Worm (Caenorhabditis elegans): Measurements from ENCODE around the gene nep-15.
A peak's percentile ranks its signal among the peaks of the same experiment; 100 is the strongest.

nep-15 gene

DNA sequence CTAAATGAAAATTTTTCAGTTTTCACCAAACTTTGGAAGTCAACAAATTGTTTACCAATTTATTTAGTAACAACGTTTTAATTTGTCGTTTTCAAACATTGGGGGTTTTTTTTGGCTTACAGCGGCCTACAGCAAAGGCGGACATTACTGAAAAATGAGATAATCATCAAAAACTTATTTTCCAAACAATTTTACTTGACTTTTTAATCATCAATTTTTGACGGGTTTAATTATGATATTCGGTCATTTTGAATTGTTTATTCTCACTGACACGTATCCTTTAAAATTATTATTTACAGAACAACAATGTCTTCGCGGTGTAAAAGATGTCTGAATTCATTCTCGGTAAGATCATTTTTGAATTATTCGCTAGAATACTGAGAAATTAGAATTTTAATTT lies 4.5 kb upstream of the nep-15 start, which contains the start of gene F40B5.2:
TSS of gene F40B5.2 (plus strand) at position 301 of the 400 bp plus-strand sequence.
- TF ChIP-seq pha-4 (tag; optimal IDR thresholded peaks at IDR 0.05): no peak
- no peak for TF ChIP-seq sox-4 (tag; optimal IDR thresholded peaks at IDR 0.05)
- no peak for TF ChIP-seq ceh-14 (tag; optimal IDR thresholded peaks at IDR 0.05)
- no peak for TF ChIP-seq nhr-232 (tag; optimal IDR thresholded peaks at IDR 0.05)
- TF ChIP-seq elt-2 (tag; optimal IDR thresholded peaks at IDR 0.05): no peak
- TF ChIP-seq syd-9 (tag; optimal IDR thresholded peaks at IDR 0.05): no peak
- TF ChIP-seq hlh-13 (GFP tag; optimal IDR thresholded peaks at IDR 0.05): no peak
- no peak for TF ChIP-seq elt-4 (tag; optimal IDR thresholded peaks at IDR 0.05)
- TF ChIP-seq ceh-6 (GFP tag; optimal IDR thresholded peaks at IDR 0.05): no peak
- TF ChIP-seq ceh-18 (tag; optimal IDR thresholded peaks at IDR 0.05): no peak
- no peak for TF ChIP-seq lin-11 (tag; optimal IDR thresholded peaks at IDR 0.05)
- no peak for TF ChIP-seq ceh-31 (tag; optimal IDR thresholded peaks at IDR 0.05)
- TF ChIP-seq ref-2 (tag; optimal IDR thresholded peaks at IDR 0.05): no peak
- TF ChIP-seq pros-1 (tag; optimal IDR thresholded peaks at IDR 0.05): no peak
- no peak for TF ChIP-seq ceh-22 (tag; optimal IDR thresholded peaks at IDR 0.05)

DNA sequence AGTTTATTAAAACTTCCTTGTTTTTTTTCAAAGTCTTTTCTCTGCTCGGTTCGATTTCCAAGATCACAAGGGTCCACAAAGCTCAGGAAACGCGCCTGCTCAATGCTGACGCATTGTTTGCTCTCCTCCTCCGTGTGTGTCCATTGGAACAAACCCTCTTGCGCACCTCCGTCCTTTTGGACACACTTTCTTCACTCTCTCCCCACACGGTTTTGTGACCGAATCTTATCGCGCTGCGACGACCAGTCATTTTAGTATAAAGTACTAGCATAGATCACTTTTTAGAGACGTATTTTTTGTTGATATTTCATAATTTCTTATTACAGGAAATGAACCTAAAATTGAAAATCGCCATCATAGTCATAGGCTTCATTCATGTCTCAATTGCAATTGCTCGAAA lies 3.8 kb upstream of the nep-15 start:
- TF ChIP-seq pha-4 (tag; optimal IDR thresholded peaks at IDR 0.05): no peak
- TF ChIP-seq ztf-16 (tag; optimal IDR thresholded peaks at IDR 0.05): peak; percentile 1
- TF ChIP-seq hlh-13 (GFP tag; optimal IDR thresholded peaks at IDR 0.05): no peak
- peak; percentile 58 for TF ChIP-seq hlh-30 (tag; optimal IDR thresholded peaks at IDR 0.05; ENCODE audit: insufficient read depth)
- peak; percentile 13 for TF ChIP-seq ceh-2 (tag; optimal IDR thresholded peaks at IDR 0.05)
- TF ChIP-seq unc-42 (tag; optimal IDR thresholded peaks at IDR 0.05): peak; percentile 18
- peak; percentile 3 for TF ChIP-seq ceh-18 (tag; optimal IDR thresholded peaks at IDR 0.05)
- TF ChIP-seq ref-2 (tag; optimal IDR thresholded peaks at IDR 0.05): peak; percentile 59
- peak; percentile 21 for TF ChIP-seq ceh-34 (tag; optimal IDR thresholded peaks at IDR 0.05)
- TF ChIP-seq ceh-31 (tag; optimal IDR thresholded peaks at IDR 0.05): peak; percentile 58
- TF ChIP-seq elt-2 (tag; optimal IDR thresholded peaks at IDR 0.05): peak; percentile 70
- TF ChIP-seq tbx-2 (tag; optimal IDR thresholded peaks at IDR 0.05): peak; percentile 75
- no peak for TF ChIP-seq ceh-22 (tag; optimal IDR thresholded peaks at IDR 0.05)
- TF ChIP-seq sdc-2 (tag; optimal IDR thresholded peaks at IDR 0.05): peak; percentile 57
- TF ChIP-seq ttx-3 (tag; optimal IDR thresholded peaks at IDR 0.05): peak; percentile 7
- TF ChIP-seq unc-3 (GFP tag; conservative IDR thresholded peaks at IDR 0.05): no peak; the same call in 1 of the 2 replicates
- TF ChIP-seq unc-3 (tag; optimal IDR thresholded peaks at IDR 0.05): no peak
- peak; percentile 70 for TF ChIP-seq nfya-1 (tag; optimal IDR thresholded peaks at IDR 0.05)
- no peak for TF ChIP-seq sox-4 (tag; optimal IDR thresholded peaks at IDR 0.05)

DNA sequence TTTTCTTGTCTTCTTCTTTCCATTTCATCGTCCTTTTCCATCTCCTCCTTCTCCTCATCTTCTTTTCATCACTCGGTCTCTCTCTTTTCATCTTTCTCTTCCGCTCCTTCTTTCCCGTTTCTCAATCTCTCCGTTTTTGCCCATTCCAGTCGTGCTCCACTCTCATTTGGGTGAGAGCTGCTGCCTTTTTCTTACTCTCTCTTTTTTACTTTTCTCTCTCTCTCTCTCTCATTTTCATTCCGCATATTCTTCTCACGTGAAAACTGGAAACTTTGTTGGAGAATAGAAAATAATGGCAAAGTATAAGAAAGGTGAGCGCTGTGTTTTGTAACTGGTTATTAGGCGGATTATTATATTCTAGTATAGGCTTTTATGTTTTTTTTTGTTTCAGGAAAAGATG lies 6.3 kb downstream of the nep-15 start, which contains the start of gene tbc-18:
TSS of gene tbc-18 (plus strand) at position 246 of the 400 bp plus-strand sequence.
- TF ChIP-seq hlh-8 (tag; optimal IDR thresholded peaks at IDR 0.05): no peak
- no peak for TF ChIP-seq eyg-1 (tag; optimal IDR thresholded peaks at IDR 0.05)
- TF ChIP-seq unc-42 (tag; optimal IDR thresholded peaks at IDR 0.05): peak; percentile 73
- no peak for TF ChIP-seq ceh-2 (tag; optimal IDR thresholded peaks at IDR 0.05)
- no peak for TF ChIP-seq F13H6.1 (tag; optimal IDR thresholded peaks at IDR 0.05)
- peak; percentile 37 for TF ChIP-seq tbx-2 (tag; optimal IDR thresholded peaks at IDR 0.05)
- TF ChIP-seq ceh-18 (tag; optimal IDR thresholded peaks at IDR 0.05): peak; percentile 41
- TF ChIP-seq nfya-1 (tag; optimal IDR thresholded peaks at IDR 0.05): peak; percentile 58
- peak; percentile 66 for TF ChIP-seq ceh-31 (tag; optimal IDR thresholded peaks at IDR 0.05)
- no peak for TF ChIP-seq T23F11.4 (GFP tag; optimal IDR thresholded peaks at IDR 0.05)

DNA sequence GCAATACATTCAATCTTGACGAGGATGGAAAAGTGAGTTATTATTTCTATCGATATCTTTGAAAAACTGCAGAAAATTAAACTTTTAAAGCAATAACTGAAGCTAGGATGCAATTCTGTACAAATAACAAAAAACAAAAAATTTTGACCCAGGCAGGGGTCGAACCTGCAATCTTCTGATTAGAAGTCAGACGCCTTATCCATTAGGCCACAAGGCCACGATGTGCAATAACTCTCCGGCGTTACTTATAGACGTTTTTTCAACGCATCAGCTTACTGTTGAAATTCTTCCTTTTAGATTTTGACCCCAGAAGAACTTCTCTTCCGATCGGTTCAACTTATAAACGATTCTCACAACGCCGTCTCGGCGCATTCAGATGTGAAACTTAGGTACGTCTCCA lies 9.6 kb downstream of the nep-15 start:
- TF ChIP-seq rnt-1 (tag; optimal IDR thresholded peaks at IDR 0.05): no peak
- TF ChIP-seq pag-3 (tag; optimal IDR thresholded peaks at IDR 0.05; ENCODE audit: borderline replicate concordance): no peak
- TF ChIP-seq ceh-18 (tag; optimal IDR thresholded peaks at IDR 0.05): no peak
- TF ChIP-seq gmeb-2 (tag; optimal IDR thresholded peaks at IDR 0.05): no peak
- no peak for TF ChIP-seq eyg-1 (tag; optimal IDR thresholded peaks at IDR 0.05)
- TF ChIP-seq fkh-10 (GFP tag; optimal IDR thresholded peaks at IDR 0.05): no peak
- no peak for TF ChIP-seq lim-6 (tag; optimal IDR thresholded peaks at IDR 0.05)

Data from whole organism, late embryonic.